Fruit fly (Drosophila melanogaster) whole organism: ENCODE measurements around the gene Ppcs.
A peak's percentile ranks its signal among the peaks of the same experiment; 100 is the strongest.

Experiments used
- CG8478 ChIP-seq: fragments of >200 bp; optimal IDR thresholded peaks from 2 replicates; lab custom pipeline; 2018; ENCODE audit warnings: inconsistent platforms
- Dll ChIP-seq: fragments of >200 bp; optimal IDR thresholded peaks from 2 replicates; lab custom pipeline; 2017
- EcR ChIP-seq, 2 experiments: fragments of >200 bp; optimal IDR thresholded peaks; 2 replicates each; lab custom pipeline; 2017; ENCODE audit warnings: missing biosample characterization in 2 of 2, missing genetic modification characterization in 2 of 2, missing genetic modification reagents in 2 of 2
- pan ChIP-seq: fragments of >200 bp; optimal IDR thresholded peaks from 2 replicates; lab custom pipeline; 2017
- psq ChIP-seq: fragments of >200 bp; optimal IDR thresholded peaks from 2 replicates; lab custom pipeline; 2017
- usp ChIP-seq: fragments of >200 bp; optimal IDR thresholded peaks from 2 replicates; lab custom pipeline; 2017; ENCODE audit warnings: missing biosample characterization, missing genetic modification characterization, mixed read lengths

The Ppcs gene

dm6 chr3R:19163972-19164819 lies 16.5 kb upstream of the Ppcs start, which contains the start of gene sqz:
sqz (plus strand) TSS chr3R:19164211.
- TF ChIP-seq psq (lab: Kevin White, UChicago) (no peak), pan (lab: Kevin White, UChicago) (no peak), EcR (GFP tag; optimal IDR thresholded peaks at IDR 0.05; lab: Kevin White, UChicago) (no peak), Dll (peak; percentile 93), CG8478 (lab: Kevin White, UChicago) (no peak), usp (GFP tag; lab: Kevin White, UChicago) (no peak)

DNA sequence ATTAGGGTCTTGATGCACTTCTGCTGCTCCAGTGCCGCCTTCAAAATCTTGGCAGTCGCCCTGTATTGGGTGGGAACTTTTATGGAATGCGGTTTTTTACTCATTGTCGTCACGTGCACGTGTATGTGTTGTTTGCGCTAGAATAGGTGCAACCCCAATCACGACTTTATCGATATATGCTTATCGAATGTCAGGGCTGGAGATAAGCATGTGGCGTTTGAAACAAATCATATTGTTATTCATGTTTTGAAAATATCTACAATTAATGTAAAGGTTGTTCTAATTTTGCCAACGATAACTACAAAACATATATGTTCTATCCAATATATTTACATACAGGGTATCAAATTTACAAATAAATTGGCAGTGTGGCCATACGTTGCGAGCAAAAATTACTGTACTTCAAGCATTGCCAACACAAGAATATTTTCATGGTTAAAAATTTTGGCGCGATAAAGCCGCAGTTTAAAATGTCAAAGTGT lies 14.5 kb upstream of the Ppcs start, which contains the start of the genes CG42359 and Nsun5:
Gene CG42359, minus strand, starts transcription at position 166 of the 482 bp plus-strand sequence.
Gene Nsun5, minus strand, starts transcription at position 166 of the 482 bp plus-strand sequence.
- TF ChIP-seq pan (lab: Kevin White, UChicago): peak; percentile 60
- no peak for TF ChIP-seq usp (GFP tag; lab: Kevin White, UChicago)

DNA sequence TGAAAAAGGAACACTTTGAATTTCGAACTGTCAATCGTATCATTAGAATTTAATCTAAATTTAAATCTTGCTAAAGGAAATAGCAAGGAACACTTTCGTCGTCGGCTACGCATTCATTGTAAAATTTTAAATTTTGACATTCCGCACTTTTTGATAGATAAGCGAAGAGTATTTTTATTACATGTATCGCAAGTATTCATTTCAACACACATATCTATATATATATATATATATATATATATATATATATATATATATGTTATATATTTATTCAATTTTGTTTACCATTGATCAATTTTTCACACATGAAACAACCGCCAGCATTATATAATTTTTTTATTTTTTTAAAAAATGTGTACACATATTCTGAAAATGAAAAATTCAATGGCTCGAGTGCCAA lies 12.1 kb upstream of the Ppcs start, which contains the start of gene CG11779:
Gene CG11779, minus strand, starts transcription at position 101 of the 400 bp plus-strand sequence.
- TF ChIP-seq psq (lab: Kevin White, UChicago) (no peak), CG8478 (lab: Kevin White, UChicago) (no peak), pan (lab: Kevin White, UChicago) (no peak), EcR (GFP tag; optimal IDR thresholded peaks at IDR 0.05; lab: Kevin White, UChicago) (no peak), usp (GFP tag; lab: Kevin White, UChicago) (no peak), Dll (no peak)

DNA sequence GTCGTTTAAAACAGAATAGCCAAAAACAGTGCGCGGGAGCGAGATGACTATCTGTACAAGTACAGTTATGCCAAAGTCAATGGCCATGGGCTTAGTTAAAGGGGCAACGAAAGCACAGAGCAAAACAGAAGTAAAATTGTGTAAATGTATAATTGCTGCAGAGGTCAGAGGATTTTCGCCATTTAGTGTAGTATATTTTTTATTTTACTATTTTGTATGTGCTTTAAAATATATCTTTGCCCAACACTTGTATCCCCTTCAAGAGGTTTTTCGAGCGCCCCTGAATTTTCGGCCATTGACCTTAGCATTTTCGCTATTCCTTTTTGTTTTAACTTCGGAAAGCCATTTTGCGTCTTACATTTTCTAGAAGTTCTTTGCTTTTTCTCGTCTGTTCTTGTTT lies 10.3 kb upstream of the Ppcs start:
- TF ChIP-seq psq (lab: Kevin White, UChicago): no peak
- no peak for TF ChIP-seq pan (lab: Kevin White, UChicago)
- no peak for TF ChIP-seq usp (GFP tag; lab: Kevin White, UChicago)
- TF ChIP-seq EcR (GFP tag; optimal IDR thresholded peaks at IDR 0.05; lab: Kevin White, UChicago): no peak
- no peak for TF ChIP-seq CG8478 (lab: Kevin White, UChicago)
- no peak for TF ChIP-seq Dll

DNA sequence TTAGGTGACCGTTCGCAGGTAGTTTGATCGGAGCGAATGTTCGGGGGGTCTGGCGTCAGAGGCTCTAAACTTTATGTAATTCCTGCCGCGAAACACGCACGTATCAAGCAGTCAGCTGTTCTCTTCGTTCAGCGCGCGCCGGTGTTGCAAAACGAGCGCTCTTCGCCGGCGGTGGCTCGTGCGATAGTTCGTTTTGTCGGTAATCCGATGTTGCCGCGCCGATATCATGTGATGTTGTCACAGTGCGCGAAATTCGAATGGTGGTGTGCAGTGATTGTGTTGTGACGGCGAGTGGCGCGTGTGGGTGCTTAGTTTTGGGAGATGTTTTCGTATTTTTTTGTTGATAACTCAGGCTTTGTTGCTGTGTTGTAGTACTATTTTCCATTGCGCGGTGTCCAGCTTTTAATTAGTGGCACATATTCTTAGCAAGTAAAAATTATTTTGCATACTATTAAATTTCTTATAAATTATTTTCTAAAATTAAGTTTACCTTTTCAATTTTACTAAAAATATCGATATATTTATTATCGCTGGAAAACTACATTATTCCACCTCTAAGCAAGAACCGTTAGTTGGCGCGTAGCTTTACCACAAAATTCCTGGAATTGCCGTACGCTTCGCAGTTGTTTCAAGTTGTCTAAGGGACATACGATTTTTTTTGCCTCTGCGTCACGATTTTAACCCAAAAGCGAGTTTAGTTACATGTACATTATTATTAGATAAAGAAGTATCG lies 9.1 kb upstream of the Ppcs start, which contains the start of gene nanos:
Gene nanos, plus strand, starts transcription at position 569 of the 733 bp plus-strand sequence.
- no peak for TF ChIP-seq EcR (GFP tag; optimal IDR thresholded peaks at IDR 0.05; lab: Kevin White, UChicago)
- TF ChIP-seq pan (lab: Kevin White, UChicago): no peak
- TF ChIP-seq CG8478 (lab: Kevin White, UChicago): no peak
- TF ChIP-seq usp (GFP tag; lab: Kevin White, UChicago): no peak
- TF ChIP-seq Dll: no peak
- TF ChIP-seq psq (lab: Kevin White, UChicago): no peak

dm6 chr3R:19153502-19153983 lies 5.8 kb upstream of the Ppcs start, which contains the start of gene CG5835:
CG5835 (minus strand) TSS chr3R:19153686.
- no peak for TF ChIP-seq usp (GFP tag; lab: Kevin White, UChicago)
- no peak for TF ChIP-seq EcR (GFP tag; optimal IDR thresholded peaks at IDR 0.05; lab: Kevin White, UChicago)
- no peak for TF ChIP-seq CG8478 (lab: Kevin White, UChicago)
- TF ChIP-seq Dll: no peak
- no peak for TF ChIP-seq psq (lab: Kevin White, UChicago)
- no peak for TF ChIP-seq pan (lab: Kevin White, UChicago)

dm6 chr3R:19152835-19153234 lies 5.1 kb upstream of the Ppcs start:
- TF ChIP-seq Dll (no peak), psq (lab: Kevin White, UChicago) (no peak), usp (GFP tag; lab: Kevin White, UChicago) (no peak), CG8478 (lab: Kevin White, UChicago) (no peak), EcR (GFP tag; optimal IDR thresholded peaks at IDR 0.05; lab: Kevin White, UChicago) (no peak)

- TF ChIP-seq CG8478 (lab: Kevin White, UChicago) (no peak), usp (GFP tag; lab: Kevin White, UChicago) (no peak), pan (lab: Kevin White, UChicago) (no peak), psq (lab: Kevin White, UChicago) (no peak), EcR (GFP tag; optimal IDR thresholded peaks at IDR 0.05; lab: Kevin White, UChicago) (no peak), Dll (no peak)
These were observed 4.4 kb upstream of the Ppcs start for dm6 chr3R:19151848-19152787.

- TF ChIP-seq psq (lab: Kevin White, UChicago) (no peak), Dll (no peak), CG8478 (lab: Kevin White, UChicago) (no peak), usp (GFP tag; lab: Kevin White, UChicago) (no peak), pan (lab: Kevin White, UChicago) (no peak), EcR (GFP tag; optimal IDR thresholded peaks at IDR 0.05; lab: Kevin White, UChicago) (no peak)
These were observed 3.3 kb upstream of the Ppcs start for dm6 chr3R:19150856-19151651.
